Worm (Caenorhabditis elegans): ENCODE data around the gene syf-3.

Gene syf-3

ce11 chrV:5901833-5902232 lies 38.0 kb upstream of the syf-3 start, which contains the start of gene C04E6.5:
Gene C04E6.5 (plus strand): TSS chrV:5902133.
- no peak for TF ChIP-seq nhr-237 (tag; optimal IDR thresholded peaks at IDR 0.05)
- no peak for TF ChIP-seq nhr-12 (tag; optimal IDR thresholded peaks at IDR 0.05)
- TF ChIP-seq fkh-10 (GFP tag; optimal IDR thresholded peaks at IDR 0.05), result no peak
- TF ChIP-seq aly-2 (tag; optimal IDR thresholded peaks at IDR 0.05), result no peak
- no peak for TF ChIP-seq hmg-11 (tag; optimal IDR thresholded peaks at IDR 0.05)
- no peak for TF ChIP-seq nhr-67 (tag; optimal IDR thresholded peaks at IDR 0.05)
- TF ChIP-seq snpc-4 (tag; optimal IDR thresholded peaks at IDR 0.05), result no peak
- TF ChIP-seq ceh-28 (tag; optimal IDR thresholded peaks at IDR 0.05), result no peak
- TF ChIP-seq ceh-82 (tag; optimal IDR thresholded peaks at IDR 0.05), result no peak
- TF ChIP-seq nhr-77 (tag; optimal IDR thresholded peaks at IDR 0.05), result no peak
- TF ChIP-seq nhr-23 (tag; optimal IDR thresholded peaks at IDR 0.05), result no peak
- TF ChIP-seq nhr-28 (tag; optimal IDR thresholded peaks at IDR 0.05), result no peak
- no peak for TF ChIP-seq daf-12 (tag; optimal IDR thresholded peaks at IDR 0.05)

- TF ChIP-seq fkh-2 (tag; optimal IDR thresholded peaks at IDR 0.05) (no peak), nhr-11 (tag; optimal IDR thresholded peaks at IDR 0.05) (no peak), nhr-12 (tag; optimal IDR thresholded peaks at IDR 0.05) (no peak), aly-2 (tag; optimal IDR thresholded peaks at IDR 0.05) (no peak), nfya-1 (tag; optimal IDR thresholded peaks at IDR 0.05; ENCODE audit: insufficient read depth) (no peak), jun-1 (tag; optimal IDR thresholded peaks at IDR 0.05) (no peak), nhr-237 (tag; optimal IDR thresholded peaks at IDR 0.05) (no peak), ceh-28 (tag; optimal IDR thresholded peaks at IDR 0.05) (no peak), ZK546.5 (tag; optimal IDR thresholded peaks at IDR 0.05) (no peak), daf-12 (tag; optimal IDR thresholded peaks at IDR 0.05) (no peak), nhr-28 (tag; optimal IDR thresholded peaks at IDR 0.05) (no peak), eor-1 (tag; optimal IDR thresholded peaks at IDR 0.05) (no peak), nhr-43 (tag; optimal IDR thresholded peaks at IDR 0.05; ENCODE audit: poor library complexity, severe bottlenecking) (no peak), ceh-82 (tag; optimal IDR thresholded peaks at IDR 0.05) (no peak), egl-27 (tag; optimal IDR thresholded peaks at IDR 0.05) (no peak), lsy-12 (tag; optimal IDR thresholded peaks at IDR 0.05) (no peak), ama-1 (optimal IDR thresholded peaks at IDR 0.05) (no peak), fkh-10 (GFP tag; optimal IDR thresholded peaks at IDR 0.05) (no peak)
Observed at ce11 chrV:5906252-5906651, 33.6 kb upstream of the syf-3 start, which contains the start of gene srd-15. Gene srd-15 (minus strand): TSS chrV:5906352.

DNA sequence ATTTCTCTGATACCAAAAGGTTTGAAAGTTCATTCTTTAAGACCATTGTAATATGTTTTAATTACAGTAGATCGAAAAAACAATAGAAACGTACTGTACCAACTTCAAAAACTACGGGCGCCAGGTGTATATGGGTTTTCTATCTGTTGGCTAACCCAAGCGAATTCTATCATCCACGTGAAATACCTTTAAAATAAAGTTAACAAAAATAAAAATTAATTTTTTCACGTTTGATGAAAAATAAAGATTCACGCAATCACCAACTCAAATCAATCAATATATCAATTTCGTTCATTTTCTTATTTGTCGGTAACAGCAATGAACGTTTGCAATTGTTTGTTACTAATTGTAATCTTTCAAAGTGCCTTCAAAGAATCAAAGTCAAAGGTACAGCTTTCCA lies 32.7 kb upstream of the syf-3 start, which contains the start of gene C04E6.4:
C04E6.4 (plus strand) TSS at position 301 of the 400 bp plus-strand sequence.
- no peak for TF ChIP-seq elt-2 (tag; optimal IDR thresholded peaks at IDR 0.05)
- no peak for TF ChIP-seq pqm-1 (tag; optimal IDR thresholded peaks at IDR 0.05)
- no peak for TF ChIP-seq aly-2 (tag; optimal IDR thresholded peaks at IDR 0.05)
- no peak for TF ChIP-seq fkh-2 (tag; optimal IDR thresholded peaks at IDR 0.05)
- no peak for TF ChIP-seq elt-3 (tag; optimal IDR thresholded peaks at IDR 0.05)
- no peak for TF ChIP-seq fkh-10 (GFP tag; optimal IDR thresholded peaks at IDR 0.05)
- TF ChIP-seq ceh-82 (tag; optimal IDR thresholded peaks at IDR 0.05), result no peak
- no peak for TF ChIP-seq jun-1 (tag; optimal IDR thresholded peaks at IDR 0.05)
- TF ChIP-seq nhr-237 (tag; optimal IDR thresholded peaks at IDR 0.05), result no peak
- no peak for TF ChIP-seq nhr-25 (tag; optimal IDR thresholded peaks at IDR 0.05)
- no peak for TF ChIP-seq lin-15B (tag; optimal IDR thresholded peaks at IDR 0.05)
- TF ChIP-seq tbx-2 (tag; optimal IDR thresholded peaks at IDR 0.05), result no peak
- TF ChIP-seq nhr-11 (tag; optimal IDR thresholded peaks at IDR 0.05), result no peak
- TF ChIP-seq sea-2 (GFP tag; optimal IDR thresholded peaks at IDR 0.05), result no peak
- TF ChIP-seq hmg-11 (tag; optimal IDR thresholded peaks at IDR 0.05), result no peak
- TF ChIP-seq ceh-28 (tag; optimal IDR thresholded peaks at IDR 0.05), result no peak
- TF ChIP-seq zag-1 (tag; optimal IDR thresholded peaks at IDR 0.05), result no peak
- no peak for TF ChIP-seq ZK546.5 (tag; optimal IDR thresholded peaks at IDR 0.05)
- no peak for TF ChIP-seq egl-5 (tag; optimal IDR thresholded peaks at IDR 0.05)
- TF ChIP-seq nhr-43 (tag; optimal IDR thresholded peaks at IDR 0.05; ENCODE audit: poor library complexity, severe bottlenecking), result no peak

DNA sequence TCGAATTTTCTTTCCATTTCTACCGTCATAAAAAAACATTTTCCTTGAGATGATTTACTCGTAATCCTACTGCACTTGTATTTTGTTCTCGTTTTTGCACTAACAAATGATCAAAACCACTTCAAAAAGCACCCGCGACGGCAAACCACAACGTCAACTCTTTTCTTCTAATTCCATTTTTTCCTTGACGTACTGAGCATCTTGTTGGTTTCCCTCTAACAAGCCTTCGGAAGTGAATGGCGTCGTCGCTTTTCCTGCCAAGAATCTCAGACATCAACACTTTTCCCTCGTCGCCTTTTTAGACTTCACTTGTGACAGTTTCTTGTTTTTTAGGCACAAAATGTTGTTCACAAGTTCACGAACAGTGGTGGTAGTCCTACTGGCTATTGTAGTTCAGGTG lies 27.4 kb upstream of the syf-3 start, which contains the start of gene C04E6.13:
C04E6.13 (plus strand) TSS at position 301 of the 400 bp plus-strand sequence.
- TF ChIP-seq egl-5 (tag; optimal IDR thresholded peaks at IDR 0.05) (no peak), R02D3.7 (tag; optimal IDR thresholded peaks at IDR 0.05) (no peak), ama-1 (optimal IDR thresholded peaks at IDR 0.05) (no peak), nhr-28 (tag; optimal IDR thresholded peaks at IDR 0.05) (no peak), zag-1 (tag; optimal IDR thresholded peaks at IDR 0.05) (no peak)

ce11 chrV:5916862-5917261 lies 23.0 kb upstream of the syf-3 start:
- TF ChIP-seq nhr-23 (tag; optimal IDR thresholded peaks at IDR 0.05) (no peak), ama-1 (optimal IDR thresholded peaks at IDR 0.05) (no peak), nhr-43 (tag; optimal IDR thresholded peaks at IDR 0.05; ENCODE audit: poor library complexity, severe bottlenecking) (no peak), R02D3.7 (tag; optimal IDR thresholded peaks at IDR 0.05) (no peak), unc-62 (GFP tag; optimal IDR thresholded peaks at IDR 0.05) (no peak), zag-1 (tag; optimal IDR thresholded peaks at IDR 0.05) (no peak), ztf-11 (tag; optimal IDR thresholded peaks at IDR 0.05) (no peak), mml-1 (tag; optimal IDR thresholded peaks at IDR 0.05) (no peak), nhr-67 (tag; optimal IDR thresholded peaks at IDR 0.05) (no peak), ceh-82 (tag; optimal IDR thresholded peaks at IDR 0.05) (no peak), eor-1 (tag; optimal IDR thresholded peaks at IDR 0.05) (no peak), mdl-1 (tag; optimal IDR thresholded peaks at IDR 0.05) (no peak), nhr-76 (tag; optimal IDR thresholded peaks at IDR 0.05) (no peak), elt-3 (tag; optimal IDR thresholded peaks at IDR 0.05) (no peak), nhr-11 (tag; optimal IDR thresholded peaks at IDR 0.05) (no peak), ZK546.5 (tag; optimal IDR thresholded peaks at IDR 0.05) (no peak), egl-27 (tag; optimal IDR thresholded peaks at IDR 0.05) (no peak), ztf-4 (tag; optimal IDR thresholded peaks at IDR 0.05) (no peak), unc-39 (tag; optimal IDR thresholded peaks at IDR 0.05) (no peak)
